Worm (Caenorhabditis elegans) whole organism, L4 larva: ENCODE data around the gene irld-6.

ENCODE experiments used
- F44E2.7 ChIP-seq: fragments of 200-800 bp; sonication (Bioruptor generic); IDR thresholded peaks from 2 replicates; pipeline ENCODE4 v2.1.2; 2022; ENCODE audit warnings: missing genetic modification characterization, missing compliant biosample characterization
- F49E8.2 ChIP-seq: sonication (generic microtip); optimal IDR thresholded peaks from 2 replicates; lab custom pipeline; 2016; ENCODE audit warnings: missing compliant biosample characterization, mild to moderate bottlenecking, missing genetic modification characterization, borderline replicate concordance
- T20F7.1 ChIP-seq: fragments of 200-800 bp; sonication (Bioruptor generic); optimal IDR thresholded peaks from 2 replicates; lab custom pipeline; 2018; ENCODE audit warnings: mild to moderate bottlenecking, missing genetic modification characterization, missing compliant biosample characterization
- Y75B8A.6 ChIP-seq: fragments of 200-800 bp; sonication (Bioruptor generic); IDR thresholded peaks from 2 replicates; pipeline ENCODE4 v1.3.6; 2022; ENCODE audit warnings: missing genetic modification reagents, missing genetic modification characterization, missing compliant biosample characterization
- ZK337.2 ChIP-seq: fragments of 200-800 bp; sonication (Bioruptor generic); IDR thresholded peaks from 2 replicates; pipeline ENCODE4 v1.3.6; 2022; ENCODE audit warnings: missing genetic modification reagents, missing genetic modification characterization, missing compliant biosample characterization
- aha-1 ChIP-seq: fragments of 150-350 bp; peaks from one replicate; lab custom pipeline; 2014; ENCODE audit warnings: missing biosample characterization, missing genetic modification characterization
- attf-4 ChIP-seq: sonication (generic microtip); optimal IDR thresholded peaks from 3 replicates; lab custom pipeline; 2017; ENCODE audit warnings: missing biosample characterization, missing genetic modification characterization
- ceh-28 ChIP-seq: fragments of 150-350 bp; optimal IDR thresholded peaks from 2 replicates; lab custom pipeline; 2014; ENCODE audit warnings: missing biosample characterization, missing genetic modification reagents, missing genetic modification characterization
- ceh-82 ChIP-seq: sonication (generic microtip); optimal IDR thresholded peaks from 2 replicates; lab custom pipeline; 2017; ENCODE audit warnings: missing biosample characterization, missing genetic modification characterization
- ces-1 ChIP-seq: fragments of 150-350 bp; sonication (generic microtip); optimal IDR thresholded peaks from 4 replicates; lab custom pipeline; 2014; ENCODE audit warnings: missing biosample characterization, missing genetic modification reagents, missing genetic modification characterization
- daf-16 ChIP-seq, 3 experiments: sonication (generic microtip); optimal IDR thresholded peaks; 2 replicates each; lab custom pipeline; 2016 to 2017; ENCODE audit warnings: missing genetic modification characterization in 3 of 3, missing genetic modification reagents in 3 of 3, mild to moderate bottlenecking in 2 of 3, missing compliant biosample characterization in 2 of 3, missing biosample characterization in 1 of 3, moderate library complexity in 1 of 3
- dmd-6 ChIP-seq: fragments of 200-800 bp; sonication (Bioruptor generic); IDR thresholded peaks from 2 replicates; pipeline ENCODE4 v1.3.6; 2022; ENCODE audit warnings: missing genetic modification reagents, missing genetic modification characterization, missing compliant biosample characterization
- dmd-9 ChIP-seq: fragments of 200-800 bp; sonication (Bioruptor generic); IDR thresholded peaks from 2 replicates; pipeline ENCODE4 v1.3.6; 2022; ENCODE audit warnings: missing genetic modification reagents, missing genetic modification characterization, missing compliant biosample characterization
- dve-1 ChIP-seq: sonication (generic microtip); optimal IDR thresholded peaks from 2 replicates; lab custom pipeline; 2017; ENCODE audit warnings: antibody characterized with exemption, mild to moderate bottlenecking, missing genetic modification characterization, missing compliant biosample characterization; ENCODE audit not compliant: insufficient read depth
- hlh-11 ChIP-seq: fragments of 200-800 bp; sonication (Bioruptor generic); optimal IDR thresholded peaks from 2 replicates; lab custom pipeline; 2018; ENCODE audit warnings: mild to moderate bottlenecking, missing genetic modification characterization, missing compliant biosample characterization
- hlh-30 ChIP-seq: sonication (generic microtip); optimal IDR thresholded peaks from 2 replicates; lab custom pipeline; 2017; ENCODE audit warnings: antibody characterized with exemption, mild to moderate bottlenecking, missing genetic modification characterization, missing compliant biosample characterization; ENCODE audit not compliant: insufficient read depth
- lin-1 ChIP-seq: fragments of 200-800 bp; sonication (Bioruptor generic); IDR thresholded peaks from 2 replicates; pipeline ENCODE4 v1.3.6; 2022; ENCODE audit warnings: missing genetic modification reagents, missing genetic modification characterization, missing compliant biosample characterization
- lin-15B ChIP-seq: fragments of 150-350 bp; sonication (generic microtip); optimal IDR thresholded peaks from 3 replicates; lab custom pipeline; 2014; ENCODE audit warnings: missing biosample characterization, missing genetic modification characterization
- lin-29 ChIP-seq: fragments of 200-800 bp; sonication (Bioruptor generic); IDR thresholded peaks from 2 replicates; pipeline ENCODE4 v1.3.6; 2022; ENCODE audit warnings: missing genetic modification reagents, missing genetic modification characterization, missing compliant biosample characterization
- lin-38 ChIP-seq: fragments of 200-800 bp; sonication (Bioruptor generic); IDR thresholded peaks from 2 replicates; pipeline ENCODE4 v1.3.6; 2022; ENCODE audit warnings: missing genetic modification reagents, missing genetic modification characterization, missing compliant biosample characterization
- lin-39 ChIP-seq: fragments of 150-350 bp; optimal IDR thresholded peaks from 2 replicates; lab custom pipeline; 2014; ENCODE audit warnings: missing biosample characterization, missing genetic modification reagents, missing genetic modification characterization
- madf-5 ChIP-seq, 2 experiments: fragments of 200-800 bp; sonication (Bioruptor generic); IDR thresholded peaks; 2 replicates each; pipeline ENCODE4 v1.3.6; 2022; ENCODE audit warnings: missing compliant biosample characterization in 2 of 2, missing genetic modification characterization in 2 of 2
- mdl-1 ChIP-seq, 2 experiments: fragments of 150-350 bp in 1 of 2; sonication (generic microtip) in 1 of 2; optimal IDR thresholded peaks; 2 replicates each; lab custom pipeline; 2014 to 2017; ENCODE audit warnings: missing biosample characterization in 2 of 2, missing genetic modification characterization in 2 of 2
- mdt-29 ChIP-seq: fragments of 200-800 bp; sonication (Bioruptor generic); IDR thresholded peaks from 2 replicates; pipeline ENCODE4 v1.3.6; 2022; ENCODE audit warnings: missing genetic modification reagents, missing genetic modification characterization, missing compliant biosample characterization
- nhr-111 ChIP-seq: fragments of 200-800 bp; sonication (Bioruptor generic); optimal IDR thresholded peaks from 2 replicates; lab custom pipeline; 2018; ENCODE audit warnings: mild to moderate bottlenecking, missing genetic modification characterization, missing compliant biosample characterization
- nhr-237 ChIP-seq: sonication (generic microtip); optimal IDR thresholded peaks from 2 replicates; lab custom pipeline; 2017; ENCODE audit warnings: missing biosample characterization, missing genetic modification characterization
- nhr-28 ChIP-seq: fragments of 150-350 bp; optimal IDR thresholded peaks from 2 replicates; lab custom pipeline; 2014; ENCODE audit warnings: missing biosample characterization, missing genetic modification characterization
- nhr-48 ChIP-seq: sonication (generic microtip); optimal IDR thresholded peaks from 2 replicates; lab custom pipeline; 2016; ENCODE audit warnings: mild to moderate bottlenecking, missing genetic modification characterization, missing compliant biosample characterization
- nhr-77 ChIP-seq: fragments of 150-350 bp; optimal IDR thresholded peaks from 2 replicates; lab custom pipeline; 2014; ENCODE audit warnings: missing biosample characterization, missing genetic modification characterization
- pha-4 ChIP-seq, 2 experiments: fragments of 150-350 bp in 1 of 2; fragments of 200-800 bp in 1 of 2; sonication (Bioruptor generic) in 1 of 2; IDR thresholded peaks in 1 of 2; optimal IDR thresholded peaks in 1 of 2; 2 replicates each; pipeline versions ENCODE4 v1.3.6 to Lab custom; 2014 to 2022; ENCODE audit warnings: missing genetic modification characterization in 2 of 2, missing genetic modification reagents in 2 of 2, missing biosample characterization in 1 of 2, missing compliant biosample characterization in 1 of 2
- php-3 ChIP-seq: fragments of 200-800 bp; sonication (Bioruptor generic); IDR thresholded peaks from 2 replicates; pipeline ENCODE4 v1.3.6; 2022; ENCODE audit warnings: missing genetic modification reagents, missing genetic modification characterization, missing compliant biosample characterization
- pqm-1 ChIP-seq: sonication (generic microtip); optimal IDR thresholded peaks from 2 replicates; lab custom pipeline; 2017; ENCODE audit warnings: missing biosample characterization, missing genetic modification characterization
- set-16 ChIP-seq: fragments of 200-800 bp; sonication (Bioruptor generic); IDR thresholded peaks from 2 replicates; pipeline ENCODE4 v1.3.6; 2022; ENCODE audit warnings: missing genetic modification reagents, missing genetic modification characterization, missing compliant biosample characterization
- tag-97 ChIP-seq: fragments of 200-800 bp; sonication (Bioruptor generic); IDR thresholded peaks from 2 replicates; pipeline ENCODE4 v1.3.6; 2022; ENCODE audit warnings: missing genetic modification characterization, missing compliant biosample characterization
- tra-1 ChIP-seq: fragments of 200-800 bp; sonication (Bioruptor generic); IDR thresholded peaks from 2 replicates; pipeline ENCODE4 v1.3.6; 2022; ENCODE audit warnings: missing genetic modification reagents, missing genetic modification characterization, missing compliant biosample characterization
- unc-39 ChIP-seq: sonication (generic microtip); optimal IDR thresholded peaks from 2 replicates; lab custom pipeline; 2017; ENCODE audit warnings: missing biosample characterization, missing genetic modification characterization
- unc-62 ChIP-seq, 3 experiments: fragments of 150-350 bp in 1 of 3; sonication (generic microtip); optimal IDR thresholded peaks in 2 of 3; peaks in 1 of 3; 1 replicate in 1 of 3; 2 replicates in 2 of 3; lab custom pipeline; 2014 to 2017; ENCODE audit warnings: missing biosample characterization in 3 of 3, missing genetic modification characterization in 3 of 3, missing genetic modification reagents in 3 of 3, missing genotype in 1 of 3
- zfp-2 ChIP-seq: sonication (generic microtip); optimal IDR thresholded peaks from 2 replicates; lab custom pipeline; 2016; ENCODE audit warnings: mild to moderate bottlenecking, missing genetic modification characterization, missing compliant biosample characterization
- zip-11 ChIP-seq: fragments of 200-800 bp; sonication (Bioruptor generic); IDR thresholded peaks from 2 replicates; pipeline ENCODE4 v1.3.6; 2022; ENCODE audit warnings: missing genetic modification characterization, missing compliant biosample characterization
- zip-2 ChIP-seq: fragments of 150-350 bp; optimal IDR thresholded peaks from 2 replicates; lab custom pipeline; 2014; ENCODE audit warnings: missing biosample characterization, missing genetic modification characterization

The irld-6 gene

DNA sequence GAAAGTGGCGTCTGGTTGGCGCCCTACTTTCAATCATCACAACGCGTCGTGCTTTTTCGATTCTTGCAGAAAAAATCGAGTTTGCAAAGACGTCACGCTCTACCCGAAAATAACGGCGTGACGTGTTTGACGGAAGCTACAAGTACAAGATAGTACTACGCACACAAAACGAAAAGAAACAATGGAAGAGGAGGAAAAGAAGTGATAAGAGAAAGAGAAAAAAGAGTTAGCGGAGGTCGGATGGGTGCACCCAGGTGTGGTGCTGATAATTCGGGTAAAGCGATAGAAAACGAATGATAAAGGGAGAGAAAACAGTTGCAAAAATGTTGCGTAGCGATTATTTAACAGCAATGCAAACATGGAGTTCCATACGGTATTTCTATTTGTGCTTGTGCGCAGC lies 29.9 kb downstream of the irld-6 start (continued):
- TF ChIP-seq lin-29 (GFP tag; lab: Robert Waterston, UW): no peak
- no peak for TF ChIP-seq attf-4
- TF ChIP-seq pqm-1: peak; percentile 76
- TF ChIP-seq ceh-28 (tag; lab: Kevin White, UChicago): no peak
- 0 out of 2 replicates have a peak, but pooled peaks have one; percentile 23 for TF ChIP-seq tra-1
- no peak for TF ChIP-seq T20F7.1 (GFP tag; lab: Kevin White, UChicago)
- TF ChIP-seq zip-2 (tag; lab: Kevin White, UChicago): no peak
- no peak for TF ChIP-seq zfp-2 (tag; lab: Kevin White, UChicago)
- no peak for TF ChIP-seq ceh-82 (tag; lab: Kevin White, UChicago)
- TF ChIP-seq pha-4 (GFP tag; IDR thresholded peaks at IDR 0.05; lab: Robert Waterston, UW): no peak
- no peak for TF ChIP-seq pha-4 (tag; optimal IDR thresholded peaks at IDR 0.05; lab: Kevin White, UChicago)
- TF ChIP-seq unc-62 (GFP tag; optimal IDR thresholded peaks at IDR 0.05 in 1 of 2; lab: Kevin White, UChicago): peak in 1 of 2 experiments; percentile 53
- TF ChIP-seq unc-62 (tag; optimal IDR thresholded peaks at IDR 0.05; lab: Kevin White, UChicago): no peak
- TF ChIP-seq Y75B8A.6: no peak
- peak; percentile 38 for TF ChIP-seq nhr-77 (tag; lab: Kevin White, UChicago)
- TF ChIP-seq lin-15B (tag; lab: Kevin White, UChicago): no peak
- TF ChIP-seq lin-1: no peak
- TF ChIP-seq madf-5 (GFP tag; IDR thresholded peaks at IDR 0.05; lab: Robert Waterston, UW): no peak
- TF ChIP-seq F44E2.7 (GFP tag; lab: Robert Waterston, UW): no peak
- peak; percentile 69 for TF ChIP-seq aha-1 (tag; lab: Kevin White, UChicago)
- no peak for TF ChIP-seq daf-16 (GFP tag; optimal IDR thresholded peaks at IDR 0.05; lab: Kevin White, UChicago)
- peak; percentile 70 for TF ChIP-seq daf-16 (tag; optimal IDR thresholded peaks at IDR 0.05; lab: Kevin White, UChicago)
- TF ChIP-seq set-16: no peak
- no peak for TF ChIP-seq unc-39 (tag; lab: Kevin White, UChicago)
- TF ChIP-seq nhr-48 (tag; lab: Kevin White, UChicago): peak; percentile 76
- no peak for TF ChIP-seq tag-97 (GFP tag; lab: Robert Waterston, UW)

- TF ChIP-seq daf-16 (GFP tag; optimal IDR thresholded peaks at IDR 0.05; lab: Kevin White, UChicago): no peak
- TF ChIP-seq daf-16 (tag; optimal IDR thresholded peaks at IDR 0.05; lab: Kevin White, UChicago): peak; percentile 9
- no peak for TF ChIP-seq dmd-9 (GFP tag; lab: Robert Waterston, UW)
- TF ChIP-seq zip-11 (GFP tag; lab: Robert Waterston, UW): no peak
- TF ChIP-seq ZK337.2 (GFP tag; lab: Robert Waterston, UW): no peak
- no peak for TF ChIP-seq F49E8.2 (tag; lab: Kevin White, UChicago)
- no peak for TF ChIP-seq lin-1
- no peak for TF ChIP-seq tra-1
- no peak for TF ChIP-seq lin-38
- no peak for TF ChIP-seq nhr-111
- TF ChIP-seq ces-1 (GFP tag; lab: Kevin White, UChicago): no peak
- no peak for TF ChIP-seq lin-39 (tag; lab: Kevin White, UChicago)
- no peak for TF ChIP-seq F44E2.7 (GFP tag; lab: Robert Waterston, UW)
- peak; percentile 11; the same call in 1 of the 2 replicates for TF ChIP-seq dmd-6
- TF ChIP-seq mdl-1 (tag; optimal IDR thresholded peaks at IDR 0.05; lab: Kevin White, UChicago): peak; percentile 4 to 36
- TF ChIP-seq php-3 (GFP tag; lab: Robert Waterston, UW): no peak
- TF ChIP-seq mdt-29 (GFP tag; lab: Robert Waterston, UW): no peak
- no peak for TF ChIP-seq nhr-237 (tag; lab: Kevin White, UChicago)
- TF ChIP-seq hlh-11 (tag; lab: Kevin White, UChicago): peak; percentile 36
- TF ChIP-seq dve-1 (tag; lab: Kevin White, UChicago): peak; percentile 10
- TF ChIP-seq nhr-48 (tag; lab: Kevin White, UChicago): no peak
- peak; percentile 56 for TF ChIP-seq hlh-30
- peak; percentile 92 for TF ChIP-seq nhr-28 (tag; lab: Kevin White, UChicago)
- TF ChIP-seq aha-1 (tag; lab: Kevin White, UChicago): peak; percentile 56
- TF ChIP-seq, all 104 proteins: peak for 8
Observed at ce11 chrV:10725424-10725951, 31.1 kb downstream of the irld-6 start.
